Worm (Caenorhabditis elegans) whole organism, L1 larva: ENCODE results near the gene dars-2.

Experiments used
- ces-1 ChIP-seq: fragments of 150-350 bp; optimal IDR thresholded peaks from 2 replicates; lab custom pipeline; 2014; ENCODE audit warnings: missing biosample characterization, missing genetic modification reagents, missing genetic modification characterization
- egl-27 ChIP-seq, 2 experiments: fragments of 150-350 bp in 1 of 2; sonication (generic microtip); optimal IDR thresholded peaks; 3 replicates each; lab custom pipeline; 2017 to 2018; ENCODE audit warnings: missing biosample characterization in 2 of 2, missing genetic modification characterization in 2 of 2, missing genetic modification reagents in 2 of 2
- irx-1 ChIP-seq: sonication (generic microtip); optimal IDR thresholded peaks from 2 replicates; lab custom pipeline; 2016; ENCODE audit warnings: missing genetic modification characterization, missing compliant biosample characterization
- lin-15B ChIP-seq: fragments of 150-350 bp; sonication (generic microtip); optimal IDR thresholded peaks from 3 replicates; lab custom pipeline; 2014; ENCODE audit warnings: missing biosample characterization, missing genetic modification characterization
- lin-39 ChIP-seq: fragments of 150-350 bp; optimal IDR thresholded peaks from 2 replicates; lab custom pipeline; 2014; ENCODE audit warnings: missing biosample characterization, missing genetic modification reagents, missing genetic modification characterization
- mdl-1 ChIP-seq, 2 experiments: fragments of 150-350 bp; optimal IDR thresholded peaks; 2 replicates each; lab custom pipeline; 2014 to 2017; ENCODE audit warnings: missing biosample characterization in 2 of 2, missing genetic modification characterization in 2 of 2, inconsistent platforms in 1 of 2
- nhr-77 ChIP-seq: fragments of 150-350 bp; optimal IDR thresholded peaks from 2 replicates; lab custom pipeline; 2014; ENCODE audit warnings: missing biosample characterization, missing genetic modification characterization
- snpc-4 ChIP-seq: fragments of 150-350 bp; optimal IDR thresholded peaks from 2 replicates; lab custom pipeline; 2014; ENCODE audit warnings: missing biosample characterization, missing genetic modification characterization
- unc-130 ChIP-seq: fragments of 150-350 bp; optimal IDR thresholded peaks from 2 replicates; lab custom pipeline; 2017; ENCODE audit warnings: missing biosample characterization, missing genetic modification characterization, inconsistent platforms
- unc-62 ChIP-seq: fragments of 150-350 bp; optimal IDR thresholded peaks from 2 replicates; lab custom pipeline; 2014; ENCODE audit warnings: missing biosample characterization, missing genetic modification reagents, missing genetic modification characterization
- zag-1 ChIP-seq: fragments of 150-350 bp; optimal IDR thresholded peaks from 2 replicates; lab custom pipeline; 2014; ENCODE audit warnings: missing biosample characterization, missing genetic modification characterization

ce11 chrV:12088773-12089172 is 40.2 kb downstream of the dars-2 start, which contains the start of gene R07B7.12:
- TF ChIP-seq snpc-4 (tag; lab: Kevin White, UChicago) = no peak
- TF ChIP-seq irx-1 = no peak
- TF ChIP-seq lin-39 (tag; lab: Kevin White, UChicago) = no peak
- TF ChIP-seq unc-62 (GFP tag; lab: Kevin White, UChicago) = no peak
- no peak for TF ChIP-seq mdl-1 (tag; optimal IDR thresholded peaks at IDR 0.05; lab: Kevin White, UChicago)
- no peak for TF ChIP-seq egl-27 (tag; optimal IDR thresholded peaks at IDR 0.05; lab: Kevin White, UChicago)
- no peak for TF ChIP-seq nhr-77 (tag; lab: Kevin White, UChicago)
- TF ChIP-seq ces-1 (GFP tag; lab: Kevin White, UChicago) = no peak
- TF ChIP-seq zag-1 (tag; lab: Kevin White, UChicago) = no peak
- TF ChIP-seq unc-130 (tag; lab: Kevin White, UChicago) = no peak
- no peak for TF ChIP-seq lin-15B (tag; lab: Kevin White, UChicago)
